Worm (Caenorhabditis elegans): ENCODE measurements around the gene nep-1.

DNA sequence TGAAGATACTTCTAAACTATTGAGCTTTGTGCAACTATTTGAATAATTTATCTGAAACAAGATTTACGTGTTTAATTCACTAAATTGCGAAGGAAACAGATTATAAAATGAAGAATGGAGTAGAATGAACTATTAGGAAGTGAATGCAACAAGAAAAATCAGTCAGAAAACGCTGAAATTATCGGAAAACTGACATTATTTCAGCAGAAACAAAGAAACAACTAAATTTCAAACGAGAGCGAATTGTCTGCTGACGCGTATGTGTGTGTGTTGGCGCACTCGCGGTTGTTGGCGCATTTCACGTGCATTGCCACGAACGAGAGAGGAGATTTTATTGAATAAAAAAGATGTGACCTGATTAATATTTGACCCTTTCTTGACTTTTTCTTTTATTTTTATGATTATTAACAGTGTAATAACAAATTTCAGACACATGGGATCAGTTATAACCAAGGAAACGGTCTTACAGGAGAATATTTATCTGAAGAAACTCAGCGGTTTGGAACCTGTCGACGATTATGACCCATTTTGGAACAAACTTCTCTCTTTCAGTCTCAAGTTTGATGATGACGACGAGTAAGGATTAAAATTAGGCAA, 19.0 kb upstream of the nep-1 start, which contains the start of the genes trr-1 and C47D12.2:
- TF ChIP-seq pha-4 (GFP tag; IDR thresholded peaks at IDR 0.05) (no peak), pha-4 (tag; optimal IDR thresholded peaks at IDR 0.05) (peak; percentile 67), aly-2 (tag; optimal IDR thresholded peaks at IDR 0.05) (no peak), R02D3.7 (tag; optimal IDR thresholded peaks at IDR 0.05) (no peak), nhr-76 (tag; optimal IDR thresholded peaks at IDR 0.05) (no peak), sdz-12 (GFP tag; optimal IDR thresholded peaks at IDR 0.05) (no peak), ama-1 (optimal IDR thresholded peaks at IDR 0.05) (no peak), fkh-10 (GFP tag; optimal IDR thresholded peaks at IDR 0.05) (no peak), skn-1 (tag; optimal IDR thresholded peaks at IDR 0.05) (no peak)
